In genomic region chr2L:14684966-14685365, dm6 we compare ENCODE assay signal across 3 fruit fly cellular contexts.
TF ChIP-seq lines count a peak whose summit lies in the region.

No protein-coding gene starts in this region.

- no peak for TF ChIP-seq CTCF in whole organism, embryonic (GFP tag; optimal IDR thresholded peaks at IDR 0.05; lab: Kevin White, UChicago)

TF ChIP-seq in whole organism, embryonic, 481 proteins besides CTCF, POLR2A, EP300 and RAD21 (continues in another document):
- no peak for TF ChIP-seq CG31365 (tag; optimal IDR thresholded peaks at IDR 0.05; lab: Kevin White, UChicago)
- no peak for TF ChIP-seq CG15479 (GFP tag; optimal IDR thresholded peaks at IDR 0.05; lab: Kevin White, UChicago)
- no peak for TF ChIP-seq Xbp1 (GFP tag; optimal IDR thresholded peaks at IDR 0.05; lab: Kevin White, UChicago)
- TF ChIP-seq MBD-R2 (GFP tag; IDR thresholded peaks at IDR 0.05; lab: Robert Waterston, UW): no peak
- TF ChIP-seq nau (GFP tag; optimal IDR thresholded peaks at IDR 0.05; lab: Kevin White, UChicago): no peak
- no peak for TF ChIP-seq Dll (GFP tag; IDR thresholded peaks at IDR 0.05; lab: Robert Waterston, UW; ENCODE audit: partially characterized antibody)
- TF ChIP-seq repo (GFP tag; optimal IDR thresholded peaks at IDR 0.05; lab: Kevin White, UChicago): no peak
- TF ChIP-seq CG1792 (GFP tag; optimal IDR thresholded peaks at IDR 0.05; lab: Kevin White, UChicago): no peak
- TF ChIP-seq CG6654 (GFP tag; optimal IDR thresholded peaks at IDR 0.05; lab: Kevin White, UChicago): no peak
- peak; percentile 52 for TF ChIP-seq pros (GFP tag; optimal IDR thresholded peaks at IDR 0.05; lab: Kevin White, UChicago)
- no peak for TF ChIP-seq sim (GFP tag; IDR thresholded peaks at IDR 0.05; lab: Robert Waterston, UW)
- no peak for TF ChIP-seq CG1832 (GFP tag; optimal IDR thresholded peaks at IDR 0.05; lab: Kevin White, UChicago)
- no peak for TF ChIP-seq CG18262 (tag; optimal IDR thresholded peaks at IDR 0.05; lab: Kevin White, UChicago)
- TF ChIP-seq H15 (GFP tag; IDR thresholded peaks at IDR 0.05; lab: Robert Waterston, UW): peak; percentile 20; the same call in 1 of the 3 replicates
- no peak for TF ChIP-seq yki (optimal IDR thresholded peaks at IDR 0.05; lab: Kevin White, UChicago)
- peak; percentile 51; the same call in 2 of the 3 replicates for TF ChIP-seq ci (GFP tag; IDR thresholded peaks at IDR 0.05; lab: Robert Waterston, UW)
- no peak for TF ChIP-seq Lhr (GFP tag; optimal IDR thresholded peaks at IDR 0.05; lab: Kevin White, UChicago)
- TF ChIP-seq chm (GFP tag; IDR thresholded peaks at IDR 0.05; lab: Robert Waterston, UW): no peak
- TF ChIP-seq CG31224 (GFP tag; IDR thresholded peaks at IDR 0.05; lab: Robert Waterston, UW): peak; percentile 69
- TF ChIP-seq CG17361 (GFP tag; IDR thresholded peaks at IDR 0.05; lab: Robert Waterston, UW): no peak
- no peak for TF ChIP-seq BtbVII (GFP tag; optimal IDR thresholded peaks at IDR 0.05; lab: Kevin White, UChicago)
- no peak for TF ChIP-seq CG10654 (GFP tag; optimal IDR thresholded peaks at IDR 0.05; lab: Kevin White, UChicago)
- no peak for TF ChIP-seq insv (GFP tag; optimal IDR thresholded peaks at IDR 0.05; lab: Kevin White, UChicago)
- peak; percentile 85 for TF ChIP-seq crol (GFP tag; IDR thresholded peaks at IDR 0.05; lab: Robert Waterston, UW)
- TF ChIP-seq CG8478 (optimal IDR thresholded peaks at IDR 0.05; lab: Kevin White, UChicago): no peak
- TF ChIP-seq Med (GFP tag; lab: Kevin White, UChicago): peak; percentile 34
- TF ChIP-seq CG4328 (GFP tag; optimal IDR thresholded peaks at IDR 0.05; lab: Kevin White, UChicago): no peak
- TF ChIP-seq Pdp1 (GFP tag; optimal IDR thresholded peaks at IDR 0.05; lab: Kevin White, UChicago): peak in 1 of 2 experiments; percentile 72
- no peak for TF ChIP-seq crc (GFP tag; optimal IDR thresholded peaks at IDR 0.05; lab: Kevin White, UChicago)
- TF ChIP-seq CG8089 (GFP tag; optimal IDR thresholded peaks at IDR 0.05; lab: Kevin White, UChicago): no peak
- TF ChIP-seq chn (GFP tag; optimal IDR thresholded peaks at IDR 0.05; lab: Kevin White, UChicago): no peak
- TF ChIP-seq B-H2 (GFP tag; optimal IDR thresholded peaks at IDR 0.05; lab: Kevin White, UChicago): no peak

TF ChIP-seq in whole organism, prepupa, 60 proteins besides CTCF, POLR2A, EP300 and RAD21:
- TF ChIP-seq lz (GFP tag; optimal IDR thresholded peaks at IDR 0.05; lab: Kevin White, UChicago) (no peak), Eip78C (GFP tag; lab: Kevin White, UChicago) (peak; percentile 37)

TF ChIP-seq in whole organism, pupa, 21 proteins besides CTCF, POLR2A, EP300 and RAD21:
- TF ChIP-seq CG32121 (GFP tag; IDR thresholded peaks at IDR 0.05; lab: Robert Waterston, UW) (no peak), CG13204 (GFP tag; optimal IDR thresholded peaks at IDR 0.05; lab: Kevin White, UChicago) (peak; percentile 31), CG10348 (GFP tag; IDR thresholded peaks at IDR 0.05; lab: Robert Waterston, UW) (no peak), Ets98B (GFP tag; IDR thresholded peaks at IDR 0.05; lab: Robert Waterston, UW) (0 out of 2 replicates have a peak, but pooled peaks have one; percentile 14), CG12605 (GFP tag; IDR thresholded peaks at IDR 0.05; lab: Robert Waterston, UW) (no peak), CG8301 (tag; optimal IDR thresholded peaks at IDR 0.05; lab: Kevin White, UChicago) (no peak), CG8159 (tag; optimal IDR thresholded peaks at IDR 0.05; lab: Kevin White, UChicago) (no peak), EcR (GFP tag; optimal IDR thresholded peaks at IDR 0.05; lab: Kevin White, UChicago) (peak; percentile 54), CG4496 (GFP tag; IDR thresholded peaks at IDR 0.05; lab: Robert Waterston, UW) (0 out of 3 replicates have a peak, but pooled peaks have one; percentile 16)
